Worm (Caenorhabditis elegans) whole organism, midembryonic: Measurements from ENCODE around the gene lido-12.

ENCODE experiments used
- T22C8.4 ChIP-seq: fragments of 200-800 bp; sonication (Bioruptor generic); IDR thresholded peaks from 2 replicates; pipeline ENCODE4 v1.3.6; 2022; ENCODE audit warnings: missing genetic modification characterization, missing compliant biosample characterization
- cog-1 ChIP-seq: sonication (generic microtip); optimal IDR thresholded peaks from 2 replicates; lab custom pipeline; 2016; ENCODE audit warnings: missing genetic modification characterization, missing compliant biosample characterization
- flt-1 ChIP-seq: fragments of 200-800 bp; sonication (Bioruptor generic); IDR thresholded peaks from 2 replicates; pipeline ENCODE4 v1.3.6; 2022; ENCODE audit warnings: missing genetic modification characterization, missing compliant biosample characterization
- klf-2 ChIP-seq: fragments of 200-800 bp; sonication (Bioruptor generic); conservative IDR thresholded peaks from 2 replicates; pipeline ENCODE4 v1.3.6; 2022; ENCODE audit warnings: missing genetic modification reagents, missing genetic modification characterization, missing compliant biosample characterization
- med-1 ChIP-seq: sonication (generic microtip); optimal IDR thresholded peaks from 2 replicates; lab custom pipeline; 2017; ENCODE audit warnings: missing genetic modification characterization, mild to moderate bottlenecking, missing compliant biosample characterization, antibody characterized with exemption, missing genetic modification reagents; ENCODE audit not compliant: insufficient read depth
- ref-1 ChIP-seq: fragments of 200-800 bp; sonication (Bioruptor generic); conservative IDR thresholded peaks from 2 replicates; pipeline ENCODE4 v1.3.6; 2022; ENCODE audit warnings: missing genetic modification reagents, missing genetic modification characterization, missing compliant biosample characterization
- tab-1 ChIP-seq: fragments of 200-800 bp; sonication (Bioruptor generic); IDR thresholded peaks from 2 replicates; pipeline ENCODE4 v1.3.6; 2022; ENCODE audit warnings: missing genetic modification characterization, missing compliant biosample characterization
- ztf-23 ChIP-seq: fragments of 200-800 bp; sonication (Bioruptor generic); IDR thresholded peaks from 2 replicates; pipeline ENCODE4 v1.3.6; 2022; ENCODE audit warnings: missing genetic modification reagents, missing genetic modification characterization, missing compliant biosample characterization
- ztf-29 ChIP-seq: fragments of 200-800 bp; sonication (Bioruptor generic); IDR thresholded peaks from 2 replicates; pipeline ENCODE4 v1.3.6; 2022; ENCODE audit warnings: missing genetic modification reagents, missing genetic modification characterization, missing compliant biosample characterization

Gene lido-12

ce11 chrII:3051332-3051731 lies 45.7 kb downstream of the lido-12 start:
- TF ChIP-seq ztf-23 (GFP tag; lab: Robert Waterston, UW) (no peak), klf-2 (GFP tag; lab: Robert Waterston, UW) (no peak), ref-1 (GFP tag; lab: Robert Waterston, UW) (no peak), ztf-29 (no peak), T22C8.4 (GFP tag; lab: Robert Waterston, UW) (no peak), tab-1 (GFP tag; lab: Robert Waterston, UW) (no peak), med-1 (no peak), flt-1 (GFP tag; lab: Robert Waterston, UW) (no peak), cog-1 (no peak)

ce11 chrII:3052843-3053242 lies 47.2 kb downstream of the lido-12 start:
- TF ChIP-seq T22C8.4 (GFP tag; lab: Robert Waterston, UW) (no peak), med-1 (no peak), ztf-29 (no peak), flt-1 (GFP tag; lab: Robert Waterston, UW) (no peak)

DNA sequence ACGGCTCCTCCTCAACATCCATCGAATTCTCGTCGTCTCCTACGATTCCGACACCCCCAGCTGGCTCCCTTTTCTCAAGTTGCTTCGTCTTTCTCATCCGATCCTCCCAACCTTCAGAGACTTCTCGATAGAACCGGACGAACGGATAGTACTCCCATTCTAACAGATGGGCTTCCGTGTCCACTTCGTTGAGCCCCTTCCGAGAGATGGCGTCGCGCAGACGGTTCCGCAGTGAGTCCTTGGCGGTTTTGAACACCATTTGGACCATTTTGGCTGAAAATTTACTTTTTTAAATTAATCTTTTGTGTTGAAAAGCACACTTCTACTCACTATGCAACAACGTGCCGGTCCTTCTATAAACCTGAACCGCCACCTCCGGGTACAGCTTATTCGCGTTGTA lies 48.1 kb downstream of the lido-12 start:
- TF ChIP-seq T22C8.4 (GFP tag; lab: Robert Waterston, UW) (no peak), cog-1 (no peak), ztf-29 (no peak), ref-1 (GFP tag; lab: Robert Waterston, UW) (no peak), tab-1 (GFP tag; lab: Robert Waterston, UW) (no peak), med-1 (no peak), ztf-23 (GFP tag; lab: Robert Waterston, UW) (no peak), klf-2 (GFP tag; lab: Robert Waterston, UW) (no peak), flt-1 (GFP tag; lab: Robert Waterston, UW) (no peak)

ce11 chrII:3054221-3054620 lies 48.6 kb downstream of the lido-12 start, which contains the start of gene lido-13:
Gene lido-13, minus strand, starts transcription at chrII:3054321.
- TF ChIP-seq T22C8.4 (GFP tag; lab: Robert Waterston, UW) (no peak), cog-1 (no peak), ztf-29 (no peak), tab-1 (GFP tag; lab: Robert Waterston, UW) (no peak), med-1 (no peak), flt-1 (GFP tag; lab: Robert Waterston, UW) (no peak), ztf-23 (GFP tag; lab: Robert Waterston, UW) (no peak), ref-1 (GFP tag; lab: Robert Waterston, UW) (no peak), klf-2 (GFP tag; lab: Robert Waterston, UW) (no peak)

- TF ChIP-seq flt-1 (GFP tag; lab: Robert Waterston, UW) (no peak), tab-1 (GFP tag; lab: Robert Waterston, UW) (no peak), T22C8.4 (GFP tag; lab: Robert Waterston, UW) (no peak), med-1 (no peak), cog-1 (no peak), ztf-29 (no peak), klf-2 (GFP tag; lab: Robert Waterston, UW) (no peak), ztf-23 (GFP tag; lab: Robert Waterston, UW) (no peak), ref-1 (GFP tag; lab: Robert Waterston, UW) (no peak)
Measured at ce11 chrII:3054622-3055021, 49.0 kb downstream of the lido-12 start.

- no peak for TF ChIP-seq T22C8.4 (GFP tag; lab: Robert Waterston, UW)
- no peak for TF ChIP-seq klf-2 (GFP tag; lab: Robert Waterston, UW)
- TF ChIP-seq tab-1 (GFP tag; lab: Robert Waterston, UW) = no peak
- TF ChIP-seq ztf-23 (GFP tag; lab: Robert Waterston, UW) = 0 out of 2 replicates have a peak, but pooled peaks have one; percentile 52
- peak; percentile 55; the same call in 1 of the 2 replicates for TF ChIP-seq flt-1 (GFP tag; lab: Robert Waterston, UW)
- TF ChIP-seq ztf-29 = 0 out of 2 replicates have a peak, but pooled peaks have one; percentile 21
- TF ChIP-seq ref-1 (GFP tag; lab: Robert Waterston, UW) = no peak
- no peak for TF ChIP-seq cog-1
Measured at ce11 chrII:3055531-3055930, 49.9 kb downstream of the lido-12 start.

ce11 chrII:3056266-3056872 lies 50.8 kb downstream of the lido-12 start, which contains the start of gene lin-8:
Gene lin-8, plus strand, starts transcription at chrII:3056822.
- TF ChIP-seq ref-1 (GFP tag; lab: Robert Waterston, UW) (no peak), tab-1 (GFP tag; lab: Robert Waterston, UW) (no peak), med-1 (no peak), flt-1 (GFP tag; lab: Robert Waterston, UW) (no peak), cog-1 (no peak), klf-2 (GFP tag; lab: Robert Waterston, UW) (no peak), ztf-29 (no peak), T22C8.4 (GFP tag; lab: Robert Waterston, UW) (no peak), ztf-23 (GFP tag; lab: Robert Waterston, UW) (no peak)
